Fruit fly (Drosophila melanogaster) whole organism, prepupa: ENCODE data around the gene msl-2.

Source experiments
- Blimp-1 ChIP-seq: fragments of 200-800 bp; sonication (Bioruptor generic); optimal IDR thresholded peaks from 3 replicates; lab custom pipeline; 2017; ENCODE audit warnings: missing biosample characterization, missing genetic modification characterization, mild to moderate bottlenecking, moderate library complexity, missing genetic modification reagents
- CG10631 ChIP-seq: fragments of 200-800 bp; sonication (Bioruptor generic); optimal IDR thresholded peaks from 2 replicates; lab custom pipeline; 2016; ENCODE audit warnings: missing biosample characterization, missing genetic modification characterization
- CG10669 ChIP-seq: fragments of 200-800 bp; sonication (Bioruptor generic); optimal IDR thresholded peaks from 3 replicates; lab custom pipeline; 2018; ENCODE audit warnings: missing biosample characterization, mild to moderate bottlenecking, missing genetic modification characterization, moderate library complexity
- CG11294 ChIP-seq: fragments of 200-800 bp; sonication (Bioruptor generic); IDR thresholded peaks from 2 replicates; pipeline ENCODE4 v1.3.6; 2022; ENCODE audit warnings: missing biosample characterization, missing genetic modification characterization
- CG11762 ChIP-seq: fragments of 200-800 bp; sonication (Bioruptor generic); optimal IDR thresholded peaks from 3 replicates; lab custom pipeline; 2016; ENCODE audit warnings: missing biosample characterization, missing genetic modification characterization; ENCODE audit not compliant: insufficient read depth
- CG11902 ChIP-seq: fragments of 200-800 bp; sonication (Bioruptor generic); optimal IDR thresholded peaks from 3 replicates; lab custom pipeline; 2016; ENCODE audit warnings: missing biosample characterization, missing genetic modification characterization
- CG15336 ChIP-seq: fragments of 200-800 bp; sonication (Bioruptor generic); IDR thresholded peaks from 2 replicates; pipeline ENCODE4 v1.3.6; 2022; ENCODE audit warnings: missing biosample characterization, missing genetic modification characterization
- CG1621 ChIP-seq: fragments of 200-800 bp; sonication (Bioruptor generic); optimal IDR thresholded peaks from 3 replicates; lab custom pipeline; 2018; ENCODE audit warnings: missing biosample characterization, mild to moderate bottlenecking, missing genetic modification characterization
- CG16779 ChIP-seq: fragments of 200-800 bp; sonication (Bioruptor generic); optimal IDR thresholded peaks from 3 replicates; lab custom pipeline; 2017; ENCODE audit warnings: missing biosample characterization, mild to moderate bottlenecking, missing genetic modification characterization
- CG3032 ChIP-seq: fragments of 200-800 bp; optimal IDR thresholded peaks from 2 replicates; lab custom pipeline; 2019; ENCODE audit warnings: missing biosample characterization, mild to moderate bottlenecking, missing genetic modification characterization, moderate library complexity
- CG31627 ChIP-seq: fragments of 200-800 bp; sonication (Bioruptor generic); optimal IDR thresholded peaks from 3 replicates; lab custom pipeline; 2016; ENCODE audit warnings: missing biosample characterization, missing genetic modification characterization
- CG32006 ChIP-seq: fragments of 200-800 bp; sonication (Bioruptor generic); optimal IDR thresholded peaks from 3 replicates; lab custom pipeline; 2017; ENCODE audit warnings: missing biosample characterization, mild to moderate bottlenecking, missing genetic modification characterization
- CG34406 ChIP-seq: fragments of 200-800 bp; sonication (Bioruptor generic); optimal IDR thresholded peaks from 3 replicates; lab custom pipeline; 2016; ENCODE audit warnings: missing biosample characterization, missing genetic modification characterization
- CG3919 ChIP-seq: fragments of 200-800 bp; sonication (Bioruptor generic); optimal IDR thresholded peaks from 3 replicates; lab custom pipeline; 2016; ENCODE audit warnings: missing biosample characterization, missing genetic modification characterization
- CG4318 ChIP-seq: fragments of 200-800 bp; sonication (Bioruptor generic); optimal IDR thresholded peaks from 3 replicates; lab custom pipeline; 2017; ENCODE audit warnings: missing biosample characterization, mild to moderate bottlenecking, missing genetic modification characterization
- CG6163 ChIP-seq: fragments of 200-800 bp; sonication (Bioruptor generic); IDR thresholded peaks from 3 replicates; pipeline ENCODE4 v1.3.6; 2022; ENCODE audit warnings: missing biosample characterization, missing genetic modification characterization
- CG6276 ChIP-seq: fragments of 200-800 bp; sonication (Bioruptor generic); optimal IDR thresholded peaks from 2 replicates; lab custom pipeline; 2017; ENCODE audit warnings: missing biosample characterization, mild to moderate bottlenecking, missing genetic modification characterization
- CG6808 ChIP-seq: fragments of 200-800 bp; sonication (Bioruptor generic); optimal IDR thresholded peaks from 3 replicates; lab custom pipeline; 2017; ENCODE audit warnings: missing biosample characterization, missing genetic modification characterization, mild to moderate bottlenecking, moderate library complexity, missing genetic modification reagents
- CG6854 ChIP-seq: fragments of 200-800 bp; sonication (Bioruptor generic); optimal IDR thresholded peaks from 2 replicates; lab custom pipeline; 2017; ENCODE audit warnings: missing biosample characterization, mild to moderate bottlenecking, missing genetic modification characterization
- CG8119 ChIP-seq: fragments of 200-800 bp; sonication (Bioruptor generic); IDR thresholded peaks from 3 replicates; pipeline ENCODE4 v1.3.6; 2022; ENCODE audit warnings: missing biosample characterization, missing genetic modification characterization
- CG8319 ChIP-seq: fragments of 200-800 bp; sonication (Bioruptor generic); optimal IDR thresholded peaks from 3 replicates; lab custom pipeline; 2016; ENCODE audit warnings: missing biosample characterization, missing genetic modification characterization
- CG8632 ChIP-seq: fragments of 200-800 bp; sonication (Bioruptor generic); optimal IDR thresholded peaks from 3 replicates; lab custom pipeline; 2016; ENCODE audit warnings: missing biosample characterization, missing genetic modification characterization
- CG9139 ChIP-seq: fragments of 200-800 bp; sonication (Bioruptor generic); optimal IDR thresholded peaks from 3 replicates; lab custom pipeline; 2017; ENCODE audit warnings: missing biosample characterization, mild to moderate bottlenecking, missing genetic modification characterization
- Eip75B ChIP-seq: fragments of 200-800 bp; sonication (Bioruptor generic); optimal IDR thresholded peaks from 3 replicates; lab custom pipeline; 2016; ENCODE audit warnings: missing biosample characterization, missing genetic modification characterization
- Eip78C ChIP-seq: fragments of 200-800 bp; sonication (Bioruptor generic); peaks from one replicate; lab custom pipeline; 2016; ENCODE audit warnings: missing biosample characterization, missing genetic modification characterization
- Gug ChIP-seq: fragments of 200-800 bp; sonication (Bioruptor generic); IDR thresholded peaks from 2 replicates; pipeline ENCODE4 v1.3.6; 2022; ENCODE audit warnings: missing biosample characterization, missing genetic modification characterization
- Hr39 ChIP-seq: fragments of 200-800 bp; sonication (Bioruptor generic); optimal IDR thresholded peaks from 2 replicates; lab custom pipeline; 2016; ENCODE audit warnings: missing biosample characterization, missing genetic modification characterization
- Hr4 ChIP-seq: fragments of 200-800 bp; sonication (Bioruptor generic); optimal IDR thresholded peaks from 3 replicates; lab custom pipeline; 2016; ENCODE audit warnings: missing biosample characterization, missing genetic modification characterization
- Met ChIP-seq: fragments of 200-800 bp; sonication (Bioruptor generic); optimal IDR thresholded peaks from 3 replicates; lab custom pipeline; 2016; ENCODE audit warnings: missing biosample characterization, missing genetic modification characterization
- OdsH ChIP-seq: fragments of 200-800 bp; sonication (Bioruptor generic); optimal IDR thresholded peaks from 3 replicates; lab custom pipeline; 2016; ENCODE audit warnings: missing biosample characterization, missing genetic modification characterization
- Sox102F ChIP-seq: fragments of 200-800 bp; sonication (Bioruptor generic); optimal IDR thresholded peaks from 2 replicates; lab custom pipeline; 2016; ENCODE audit warnings: missing biosample characterization, mild to moderate bottlenecking, missing genetic modification characterization
- Sox14 ChIP-seq: fragments of 200-800 bp; sonication (Bioruptor generic); optimal IDR thresholded peaks from 3 replicates; lab custom pipeline; 2016; ENCODE audit warnings: missing biosample characterization, missing genetic modification characterization
- Sox15 ChIP-seq: fragments of 200-800 bp; sonication (Bioruptor generic); optimal IDR thresholded peaks from 3 replicates; lab custom pipeline; 2016; ENCODE audit warnings: missing biosample characterization, missing genetic modification characterization
- achi ChIP-seq: fragments of 200-800 bp; sonication (Bioruptor generic); optimal IDR thresholded peaks from 3 replicates; lab custom pipeline; 2016; ENCODE audit warnings: missing biosample characterization, missing genetic modification characterization
- acj6 ChIP-seq: fragments of 200-800 bp; sonication (Bioruptor generic); optimal IDR thresholded peaks from 3 replicates; lab custom pipeline; 2016; ENCODE audit warnings: missing biosample characterization, missing genetic modification characterization
- dac ChIP-seq: fragments of 200-800 bp; sonication (Bioruptor generic); optimal IDR thresholded peaks from 2 replicates; lab custom pipeline; 2017; ENCODE audit warnings: missing biosample characterization, mild to moderate bottlenecking, missing genetic modification characterization
- eg ChIP-seq: fragments of 200-800 bp; sonication (Bioruptor generic); IDR thresholded peaks from 3 replicates; pipeline ENCODE4 v1.3.6; 2022; ENCODE audit warnings: missing biosample characterization, missing genetic modification characterization
- esn ChIP-seq: fragments of 200-800 bp; sonication (Bioruptor generic); optimal IDR thresholded peaks from 2 replicates; lab custom pipeline; 2016; ENCODE audit warnings: missing biosample characterization, mild to moderate bottlenecking, missing genetic modification characterization, moderate library complexity
- lz ChIP-seq: fragments of 200-800 bp; sonication (Bioruptor generic); optimal IDR thresholded peaks from 3 replicates; lab custom pipeline; 2016; ENCODE audit warnings: missing biosample characterization, missing genetic modification characterization
- pdm3 ChIP-seq: fragments of 200-800 bp; sonication (Bioruptor generic); optimal IDR thresholded peaks from 3 replicates; lab custom pipeline; 2016; ENCODE audit warnings: missing biosample characterization, missing genetic modification characterization
- salr ChIP-seq, 2 experiments: fragments of 200-800 bp; sonication (Bioruptor generic); optimal IDR thresholded peaks; 3 replicates each; lab custom pipeline; 2016 to 2018; ENCODE audit warnings: missing biosample characterization in 2 of 2, missing genetic modification characterization in 2 of 2, mild to moderate bottlenecking in 1 of 2
- svp ChIP-seq: fragments of 200-800 bp; sonication (Bioruptor generic); peaks from one replicate; lab custom pipeline; 2016; ENCODE audit warnings: missing biosample characterization, missing genetic modification characterization
- topi ChIP-seq: fragments of 200-800 bp; sonication (Bioruptor generic); optimal IDR thresholded peaks from 3 replicates; lab custom pipeline; 2016; ENCODE audit warnings: missing biosample characterization, missing genetic modification characterization

msl-2 gene

dm6 chr2L:3444789-3445188 lies 21.1 kb downstream of the msl-2 start (continued):
- TF ChIP-seq CG1621, result peak; percentile 74
- peak; percentile 83 for TF ChIP-seq CG8119 (GFP tag; lab: Robert Waterston, UW)
- peak; percentile 57 for TF ChIP-seq CG34406 (GFP tag; lab: Kevin White, UChicago)
- TF ChIP-seq CG16779 (tag; lab: Kevin White, UChicago), result peak; percentile 44
- peak; percentile 84 for TF ChIP-seq CG3919 (GFP tag; lab: Kevin White, UChicago)

dm6 chr2L:3441673-3442072 lies 24.2 kb downstream of the msl-2 start:
- TF ChIP-seq dac (no peak), esn (GFP tag; lab: Kevin White, UChicago) (peak; percentile 1), Gug (GFP tag; lab: Robert Waterston, UW) (peak; percentile 19; the same call in 1 of the 2 replicates), CG11762 (GFP tag; lab: Kevin White, UChicago) (no peak), achi (GFP tag; lab: Kevin White, UChicago) (peak; percentile 50), Eip75B (GFP tag; lab: Kevin White, UChicago) (peak; percentile 7), Met (GFP tag; lab: Kevin White, UChicago) (peak; percentile 2), CG8319 (GFP tag; lab: Kevin White, UChicago) (no peak), CG3919 (GFP tag; lab: Kevin White, UChicago) (peak; percentile 45), Hr39 (peak; percentile 11), CG11294 (0 out of 2 replicates have a peak, but pooled peaks have one; percentile 25), CG10631 (GFP tag; lab: Kevin White, UChicago) (peak; percentile 26), CG3032 (tag; lab: Kevin White, UChicago) (no peak), eg (GFP tag; lab: Robert Waterston, UW) (peak; percentile 67), salr (GFP tag; optimal IDR thresholded peaks at IDR 0.05; lab: Kevin White, UChicago) (peak in 1 of 2 experiments; percentile 23), CG4318 (GFP tag; lab: Kevin White, UChicago) (peak; percentile 31), CG6808 (no peak), CG10669 (GFP tag; lab: Kevin White, UChicago) (peak; percentile 1), Eip78C (GFP tag; lab: Kevin White, UChicago) (peak; percentile 77), Hr4 (GFP tag; lab: Kevin White, UChicago) (peak; percentile 64), CG8119 (GFP tag; lab: Robert Waterston, UW) (peak; percentile 61; the same call in 2 of the 3 replicates), CG8632 (GFP tag; lab: Kevin White, UChicago) (no peak), CG32006 (GFP tag; lab: Kevin White, UChicago) (peak; percentile 64), svp (GFP tag; lab: Kevin White, UChicago) (peak; percentile 64), CG6276 (peak; percentile 50), CG31627 (no peak), Sox14 (GFP tag; lab: Kevin White, UChicago) (peak; percentile 7), CG9139 (GFP tag; lab: Kevin White, UChicago) (no peak), CG6163 (GFP tag; lab: Robert Waterston, UW) (peak; percentile 58; the same call in 2 of the 3 replicates), OdsH (GFP tag; lab: Kevin White, UChicago) (peak; percentile 43), CG15336 (peak; percentile 58), topi (GFP tag; lab: Kevin White, UChicago) (peak; percentile 6), pdm3 (GFP tag; lab: Kevin White, UChicago) (peak; percentile 45), acj6 (peak; percentile 9)

DNA sequence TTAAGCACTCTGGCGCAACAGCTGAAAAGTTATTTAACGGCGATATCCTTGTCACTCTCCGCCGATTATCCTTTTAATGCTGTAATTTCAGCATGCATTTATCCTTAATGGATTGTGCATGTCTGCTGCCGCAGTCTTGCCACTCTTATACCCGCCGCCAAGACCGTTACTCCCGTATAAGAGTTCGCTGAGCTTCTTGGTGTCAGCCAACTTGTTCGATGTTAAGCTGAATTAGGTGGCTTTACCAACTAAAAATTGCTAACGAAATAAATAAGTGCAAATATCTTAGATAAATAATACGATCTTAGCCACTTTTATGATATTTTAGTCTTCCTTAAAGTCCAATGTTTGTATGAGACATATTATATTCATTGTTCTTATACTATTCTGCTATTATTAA lies 24.8 kb downstream of the msl-2 start:
- TF ChIP-seq CG8119 (GFP tag; lab: Robert Waterston, UW) (no peak), CG11762 (GFP tag; lab: Kevin White, UChicago) (no peak), CG15336 (no peak), CG3919 (GFP tag; lab: Kevin White, UChicago) (no peak), Sox15 (GFP tag; lab: Kevin White, UChicago) (no peak), CG6854 (GFP tag; lab: Kevin White, UChicago) (no peak), Sox102F (no peak), CG34406 (GFP tag; lab: Kevin White, UChicago) (no peak), CG1621 (no peak), CG32006 (GFP tag; lab: Kevin White, UChicago) (no peak), CG6276 (no peak), Met (GFP tag; lab: Kevin White, UChicago) (no peak), CG11902 (GFP tag; lab: Kevin White, UChicago) (no peak), Hr39 (no peak), OdsH (GFP tag; lab: Kevin White, UChicago) (no peak), CG11294 (no peak), Blimp-1 (GFP tag; lab: Kevin White, UChicago) (no peak), lz (GFP tag; lab: Kevin White, UChicago) (no peak)
